Worm (Caenorhabditis elegans) whole organism, L3 larva: ENCODE data around the gene cpz-2.

Experiments used
- R02D3.7 ChIP-seq: fragments of 150-350 bp; optimal IDR thresholded peaks from 2 replicates; lab custom pipeline; 2014; ENCODE audit warnings: missing biosample characterization, missing genetic modification characterization
- ceh-16 ChIP-seq: sonication (generic microtip); optimal IDR thresholded peaks from 2 replicates; lab custom pipeline; 2017; ENCODE audit warnings: missing biosample characterization, missing genetic modification characterization
- ceh-28 ChIP-seq: fragments of 150-350 bp; optimal IDR thresholded peaks from 2 replicates; lab custom pipeline; 2014; ENCODE audit warnings: missing biosample characterization, missing genetic modification reagents, missing genetic modification characterization
- daf-12 ChIP-seq: fragments of 150-350 bp; optimal IDR thresholded peaks from 2 replicates; lab custom pipeline; 2014; ENCODE audit warnings: missing biosample characterization, missing genetic modification reagents, missing genetic modification characterization
- egl-5 ChIP-seq: fragments of 150-350 bp; optimal IDR thresholded peaks from 2 replicates; lab custom pipeline; 2017; ENCODE audit warnings: missing biosample characterization, missing genetic modification reagents, missing genetic modification characterization, inconsistent platforms
- elt-1 ChIP-seq: fragments of 150-350 bp; optimal IDR thresholded peaks from 2 replicates; lab custom pipeline; 2014; ENCODE audit warnings: missing biosample characterization, missing genetic modification characterization
- elt-2 ChIP-seq: sonication (generic microtip); optimal IDR thresholded peaks from 2 replicates; lab custom pipeline; 2016; ENCODE audit warnings: missing genetic modification reagents, mild to moderate bottlenecking, missing genetic modification characterization, missing compliant biosample characterization
- elt-3 ChIP-seq, 3 experiments: fragments of 150-350 bp in 1 of 3; sonication (generic microtip) in 2 of 3; optimal IDR thresholded peaks; 2 replicates in 2 of 3; 4 replicates in 1 of 3; lab custom pipeline; 2014 to 2017; ENCODE audit warnings: missing biosample characterization in 3 of 3, missing genetic modification characterization in 3 of 3
- eor-1 ChIP-seq, 2 experiments: fragments of 150-350 bp; optimal IDR thresholded peaks; 2 replicates each; lab custom pipeline; 2014 to 2018; ENCODE audit warnings: missing biosample characterization in 2 of 2, missing genetic modification characterization in 2 of 2
- fkh-10 ChIP-seq: sonication (generic microtip); optimal IDR thresholded peaks from 2 replicates; lab custom pipeline; 2017; ENCODE audit warnings: missing biosample characterization, missing genetic modification reagents, missing genetic modification characterization
- fkh-2 ChIP-seq: fragments of 150-350 bp; optimal IDR thresholded peaks from 2 replicates; lab custom pipeline; 2014; ENCODE audit warnings: missing biosample characterization, missing genetic modification reagents, missing genetic modification characterization
- fos-1 ChIP-seq: fragments of 150-350 bp; optimal IDR thresholded peaks from 2 replicates; lab custom pipeline; 2014; ENCODE audit warnings: missing biosample characterization, missing genetic modification characterization
- hmg-11 ChIP-seq: sonication (generic microtip); optimal IDR thresholded peaks from 2 replicates; lab custom pipeline; 2016; ENCODE audit warnings: missing genetic modification characterization, missing compliant biosample characterization
- jun-1 ChIP-seq: fragments of 150-350 bp; optimal IDR thresholded peaks from 2 replicates; lab custom pipeline; 2014; ENCODE audit warnings: missing biosample characterization, missing genetic modification reagents, missing genetic modification characterization
- lin-15B ChIP-seq: fragments of 150-350 bp; optimal IDR thresholded peaks from 2 replicates; lab custom pipeline; 2014; ENCODE audit warnings: missing biosample characterization, missing genetic modification characterization
- lin-39 ChIP-seq: fragments of 150-350 bp; optimal IDR thresholded peaks from 2 replicates; lab custom pipeline; 2018; ENCODE audit warnings: missing biosample characterization, missing genetic modification reagents, missing genetic modification characterization
- mdl-1 ChIP-seq: fragments of 150-350 bp; optimal IDR thresholded peaks from 2 replicates; lab custom pipeline; 2014; ENCODE audit warnings: missing biosample characterization, missing genetic modification characterization
- nfya-1 ChIP-seq: sonication (generic microtip); optimal IDR thresholded peaks from 2 replicates; lab custom pipeline; 2017; ENCODE audit warnings: missing genetic modification characterization, mild to moderate bottlenecking, missing compliant biosample characterization, antibody characterized with exemption, moderate library complexity; ENCODE audit not compliant: insufficient read depth
- nhr-11 ChIP-seq: fragments of 150-350 bp; optimal IDR thresholded peaks from 2 replicates; lab custom pipeline; 2014; ENCODE audit warnings: missing biosample characterization, missing genetic modification characterization
- nhr-23 ChIP-seq: fragments of 150-350 bp; optimal IDR thresholded peaks from 2 replicates; lab custom pipeline; 2014; ENCODE audit warnings: missing biosample characterization, missing genetic modification reagents, missing genetic modification characterization
- nhr-237 ChIP-seq: fragments of 150-350 bp; optimal IDR thresholded peaks from 2 replicates; lab custom pipeline; 2014; ENCODE audit warnings: missing biosample characterization, missing genetic modification characterization
- nhr-43 ChIP-seq: sonication (generic microtip); optimal IDR thresholded peaks from 2 replicates; lab custom pipeline; 2016; ENCODE audit warnings: mild to moderate bottlenecking, missing genetic modification characterization, missing compliant biosample characterization; ENCODE audit not compliant: poor library complexity, severe bottlenecking
- nhr-67 ChIP-seq: fragments of 150-350 bp; optimal IDR thresholded peaks from 2 replicates; lab custom pipeline; 2014; ENCODE audit warnings: missing biosample characterization, missing genetic modification characterization
- nhr-76 ChIP-seq: fragments of 150-350 bp; sonication (generic microtip); optimal IDR thresholded peaks from 5 replicates; lab custom pipeline; 2014; ENCODE audit warnings: missing biosample characterization, missing genetic modification characterization
- pha-4 ChIP-seq: fragments of 150-350 bp; optimal IDR thresholded peaks from 2 replicates; lab custom pipeline; 2014; ENCODE audit warnings: missing biosample characterization, missing genetic modification reagents, missing genetic modification characterization
- pqm-1 ChIP-seq: fragments of 150-350 bp; optimal IDR thresholded peaks from 2 replicates; lab custom pipeline; 2017; ENCODE audit warnings: missing biosample characterization, missing genetic modification characterization, inconsistent platforms
- sea-2 ChIP-seq: fragments of 150-350 bp; sonication (generic microtip); optimal IDR thresholded peaks from 4 replicates; lab custom pipeline; 2014; ENCODE audit warnings: missing biosample characterization, missing genetic modification reagents, missing genetic modification characterization
- unc-39 ChIP-seq: sonication (generic microtip); optimal IDR thresholded peaks from 4 replicates; lab custom pipeline; 2017; ENCODE audit warnings: missing biosample characterization, missing genetic modification characterization
- unc-62 ChIP-seq: fragments of 150-350 bp; sonication (generic microtip); optimal IDR thresholded peaks from 4 replicates; lab custom pipeline; 2014; ENCODE audit warnings: missing biosample characterization, missing genetic modification reagents, missing genetic modification characterization
- ztf-11 ChIP-seq: fragments of 150-350 bp; optimal IDR thresholded peaks from 2 replicates; lab custom pipeline; 2014; ENCODE audit warnings: missing biosample characterization, missing genetic modification characterization
- ztf-4 ChIP-seq: fragments of 150-350 bp; optimal IDR thresholded peaks from 2 replicates; lab custom pipeline; 2014; ENCODE audit warnings: missing biosample characterization, missing genetic modification characterization

cpz-2 gene

DNA sequence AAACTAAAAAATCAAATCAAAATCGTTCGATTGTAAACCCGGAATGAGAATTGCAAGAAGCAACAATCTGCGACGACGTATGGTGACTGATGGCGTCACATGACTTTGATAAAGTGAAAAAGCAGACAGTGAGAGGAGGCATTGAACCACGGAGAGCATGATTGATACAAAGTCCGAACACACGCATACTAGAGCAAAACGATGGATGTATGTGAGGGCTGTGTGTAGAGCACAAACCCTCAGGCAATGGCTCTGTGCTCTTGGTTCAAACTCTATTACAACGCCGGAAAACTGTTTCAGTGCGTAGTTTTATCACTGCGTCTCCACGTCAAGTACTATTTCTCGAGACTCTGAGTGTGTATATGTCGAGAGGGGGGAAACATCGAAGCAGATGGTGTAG is 21.5 kb downstream of the cpz-2 start:
- TF ChIP-seq daf-12 (tag; lab: Kevin White, UChicago) (no peak), lin-39 (tag; lab: Kevin White, UChicago) (peak; percentile 93), nhr-237 (tag; lab: Kevin White, UChicago) (no peak), jun-1 (tag; lab: Kevin White, UChicago) (no peak), ztf-4 (tag; lab: Kevin White, UChicago) (no peak), ceh-16 (no peak), elt-2 (tag; lab: Kevin White, UChicago) (no peak), lin-15B (tag; lab: Kevin White, UChicago) (no peak), egl-5 (tag; lab: Kevin White, UChicago) (peak; percentile 52), eor-1 (tag; optimal IDR thresholded peaks at IDR 0.05; lab: Kevin White, UChicago) (no peak)

DNA sequence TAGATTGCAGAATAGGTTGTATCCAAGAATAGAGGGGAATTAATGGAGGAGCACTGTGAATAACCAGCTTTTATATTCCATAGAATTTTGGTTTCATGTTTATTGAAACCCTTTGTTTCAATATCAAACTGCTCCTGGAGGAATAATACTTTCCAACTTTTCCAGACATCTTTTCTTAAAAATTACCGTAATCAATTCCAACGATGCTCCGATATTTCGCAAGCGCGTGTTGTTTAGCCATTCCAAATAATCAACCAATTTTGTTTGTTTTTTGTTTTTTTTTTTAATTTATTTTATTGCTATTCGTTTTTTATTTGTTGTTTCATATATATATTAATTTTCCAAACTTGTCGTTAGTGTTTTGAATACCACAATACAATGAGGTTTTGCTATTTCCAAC is 25.0 kb downstream of the cpz-2 start, which contains the start of gene cutl-1:
Gene cutl-1, minus strand, starts transcription at position 83 of the 400 bp plus-strand sequence.
- TF ChIP-seq fkh-2 (tag; lab: Kevin White, UChicago) (no peak), fos-1 (tag; lab: Kevin White, UChicago) (no peak), nfya-1 (tag; lab: Kevin White, UChicago) (no peak), pqm-1 (tag; lab: Kevin White, UChicago) (no peak), unc-39 (no peak), ceh-28 (tag; lab: Kevin White, UChicago) (no peak), pha-4 (tag; lab: Kevin White, UChicago) (peak; percentile 10)

DNA sequence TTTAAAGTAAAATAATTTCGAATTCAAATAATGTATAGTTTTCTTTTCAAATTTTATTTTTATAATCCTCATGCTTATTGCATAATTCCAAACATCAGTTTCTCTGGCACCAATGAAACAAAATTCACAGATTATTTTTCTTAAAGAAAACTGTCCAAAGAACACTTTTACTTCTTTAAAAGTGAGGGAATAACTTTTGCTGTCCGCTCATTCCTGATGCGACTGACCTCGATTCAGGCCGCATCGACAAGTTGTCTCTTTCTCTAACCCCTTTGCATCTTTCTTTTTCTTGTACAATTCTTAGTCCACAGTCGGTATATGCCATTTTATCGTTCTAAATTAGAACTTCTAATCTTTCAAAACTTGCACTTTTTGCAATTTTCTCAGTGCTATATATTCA is 25.5 kb downstream of the cpz-2 start, which contains the start of gene F53F1.2:
Gene F53F1.2, plus strand, starts transcription at position 306 of the 400 bp plus-strand sequence.
- TF ChIP-seq nhr-67 (no peak), nhr-23 (tag; lab: Kevin White, UChicago) (peak; percentile 52)

DNA sequence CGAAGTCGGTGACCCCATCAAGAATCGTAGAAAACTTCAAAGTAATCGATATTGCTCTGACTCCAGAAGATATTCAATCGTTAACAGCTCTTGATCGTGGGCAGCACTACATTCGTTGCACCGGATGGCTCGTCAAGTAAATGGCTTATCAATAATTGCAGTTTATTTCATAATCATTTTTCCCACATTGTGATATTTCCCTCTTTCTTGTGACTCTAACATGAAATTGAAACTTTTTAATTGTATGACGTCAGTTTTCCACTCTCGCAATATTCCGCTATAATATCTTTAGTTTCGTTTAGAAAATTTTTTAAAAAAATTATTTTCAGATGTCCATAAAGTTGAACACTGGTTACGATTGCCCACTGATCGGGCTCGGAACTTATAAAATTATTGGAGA is 26.9 kb downstream of the cpz-2 start, which contains the start of gene F53F1.3:
Gene F53F1.3, plus strand, starts transcription at position 330 of the 400 bp plus-strand sequence.
- TF ChIP-seq elt-2 (tag; lab: Kevin White, UChicago) (peak; percentile 51), nfya-1 (tag; lab: Kevin White, UChicago) (no peak), unc-62 (GFP tag; lab: Kevin White, UChicago) (no peak)
- TF ChIP-seq, all 47 proteins: peak for 1

DNA sequence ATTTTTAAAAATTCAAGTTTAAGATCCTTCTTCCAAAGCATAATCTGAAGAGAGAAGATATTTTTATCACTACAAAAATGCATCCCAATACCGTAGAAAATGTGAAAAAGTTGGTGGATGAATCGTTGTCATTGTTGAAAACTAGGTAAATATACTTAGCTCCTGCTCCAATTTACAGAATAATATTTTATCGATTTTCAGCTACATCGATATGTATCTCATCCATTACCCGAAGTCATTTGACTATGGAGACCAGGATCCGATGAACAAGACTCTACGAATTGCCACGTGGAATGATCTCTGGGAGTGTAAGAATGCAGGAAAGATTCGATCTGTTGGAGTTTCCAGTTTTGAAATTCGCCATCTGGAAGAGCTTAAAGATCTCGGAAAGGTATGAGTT is 27.5 kb downstream of the cpz-2 start:
- no peak for TF ChIP-seq nfya-1 (tag; lab: Kevin White, UChicago)
- TF ChIP-seq daf-12 (tag; lab: Kevin White, UChicago): no peak
- TF ChIP-seq elt-1: no peak
- no peak for TF ChIP-seq fkh-10 (GFP tag; lab: Kevin White, UChicago)
- TF ChIP-seq nhr-11: no peak
- TF ChIP-seq hmg-11 (tag; lab: Kevin White, UChicago): no peak
- TF ChIP-seq ztf-11 (tag; lab: Kevin White, UChicago): no peak
- TF ChIP-seq sea-2 (GFP tag; lab: Kevin White, UChicago): no peak
- no peak for TF ChIP-seq eor-1 (tag; optimal IDR thresholded peaks at IDR 0.05; lab: Kevin White, UChicago)
- no peak for TF ChIP-seq mdl-1 (tag; lab: Kevin White, UChicago)
- no peak for TF ChIP-seq R02D3.7 (tag; lab: Kevin White, UChicago)
- no peak for TF ChIP-seq pqm-1 (tag; lab: Kevin White, UChicago)
- no peak for TF ChIP-seq unc-62 (GFP tag; lab: Kevin White, UChicago)
- TF ChIP-seq ceh-28 (tag; lab: Kevin White, UChicago): no peak

DNA sequence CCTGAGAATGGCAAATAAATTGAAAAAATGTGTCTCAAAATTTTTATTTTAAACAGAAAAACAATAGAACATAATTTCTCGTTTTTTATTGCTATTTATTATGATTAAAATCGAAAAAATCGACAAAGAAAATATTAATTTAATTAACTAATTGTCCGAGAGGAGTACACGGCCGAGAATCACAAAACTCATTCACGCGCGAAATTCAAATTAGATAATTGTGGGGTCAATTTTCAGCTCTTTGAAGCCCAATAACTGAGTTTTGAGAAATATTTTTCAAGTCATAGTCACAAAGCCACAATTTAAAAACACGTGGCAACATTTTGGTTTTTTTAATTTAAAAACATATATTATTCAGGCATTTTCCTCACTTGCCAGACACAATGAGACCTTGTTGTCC is 28.1 kb downstream of the cpz-2 start:
- TF ChIP-seq nhr-43 (tag; lab: Kevin White, UChicago): peak; percentile 23
- TF ChIP-seq sea-2 (GFP tag; lab: Kevin White, UChicago): no peak
- peak; percentile 41 for TF ChIP-seq pha-4 (tag; lab: Kevin White, UChicago)
- no peak for TF ChIP-seq nhr-76 (tag; lab: Kevin White, UChicago)
- no peak for TF ChIP-seq elt-2 (tag; lab: Kevin White, UChicago)
- no peak for TF ChIP-seq R02D3.7 (tag; lab: Kevin White, UChicago)
- TF ChIP-seq elt-3 (tag; optimal IDR thresholded peaks at IDR 0.05; lab: Kevin White, UChicago): no peak
- TF ChIP-seq unc-62 (GFP tag; lab: Kevin White, UChicago): no peak
- TF ChIP-seq nhr-23 (tag; lab: Kevin White, UChicago): peak; percentile 8
- TF ChIP-seq jun-1 (tag; lab: Kevin White, UChicago): no peak
